Worm (Caenorhabditis elegans) whole organism, young adult: ENCODE results near the gene F56C3.8.

Experiments
- B0019.2 ChIP-seq: fragments of 200-800 bp; sonication (Bioruptor generic); conservative IDR thresholded peaks from 2 replicates; pipeline ENCODE4 v1.3.6; 2022; ENCODE audit warnings: missing genetic modification reagents, missing genetic modification characterization, missing compliant biosample characterization
- B0035.1 ChIP-seq: sonication (generic microtip); optimal IDR thresholded peaks from 2 replicates; lab custom pipeline; 2016; ENCODE audit warnings: missing genetic modification characterization, mild to moderate bottlenecking, missing compliant biosample characterization, missing genotype, missing genetic modification reagents
- B0261.1 ChIP-seq: sonication (generic microtip); optimal IDR thresholded peaks from 2 replicates; lab custom pipeline; 2016; ENCODE audit warnings: mild to moderate bottlenecking, missing genetic modification characterization, moderate library complexity, missing compliant biosample characterization
- C17E4.6 ChIP-seq: fragments of 200-800 bp; sonication (Bioruptor generic); IDR thresholded peaks from 2 replicates; pipeline ENCODE4 v1.3.6; 2022; ENCODE audit warnings: missing genetic modification reagents, missing genetic modification characterization, missing compliant biosample characterization
- D2030.7 ChIP-seq: fragments of 200-800 bp; sonication (Bioruptor generic); IDR thresholded peaks from 2 replicates; pipeline ENCODE4 v1.3.6; 2022; ENCODE audit warnings: missing genetic modification reagents, missing genetic modification characterization, missing compliant biosample characterization
- F23B12.7 ChIP-seq: sonication (generic microtip); optimal IDR thresholded peaks from 2 replicates; lab custom pipeline; 2017; ENCODE audit warnings: missing genetic modification characterization, mild to moderate bottlenecking, missing compliant biosample characterization, antibody characterized with exemption, moderate library complexity; ENCODE audit not compliant: insufficient read depth
- F37B4.10 ChIP-seq: fragments of 200-800 bp; sonication (Bioruptor generic); IDR thresholded peaks from 2 replicates; pipeline ENCODE4 v1.3.6; 2022; ENCODE audit warnings: missing genetic modification characterization, missing compliant biosample characterization
- F39B2.1 ChIP-seq: fragments of 200-800 bp; sonication (Bioruptor generic); IDR thresholded peaks from 2 replicates; pipeline ENCODE4 v1.3.6; 2022; ENCODE audit warnings: missing genetic modification reagents, missing genetic modification characterization, missing compliant biosample characterization
- F49E8.2 ChIP-seq: sonication (generic microtip); optimal IDR thresholded peaks from 3 replicates; lab custom pipeline; 2017; ENCODE audit warnings: missing genetic modification characterization, mild to moderate bottlenecking, missing compliant biosample characterization, antibody characterized with exemption, moderate library complexity; ENCODE audit not compliant: insufficient read depth
- K12H6.12 ChIP-seq: fragments of 200-800 bp; sonication (Bioruptor generic); optimal IDR thresholded peaks from 2 replicates; lab custom pipeline; 2018; ENCODE audit warnings: mild to moderate bottlenecking, missing genetic modification characterization, missing compliant biosample characterization
- T07F8.4 ChIP-seq: sonication (generic microtip); optimal IDR thresholded peaks from 2 replicates; lab custom pipeline; 2016; ENCODE audit warnings: mild to moderate bottlenecking, missing genetic modification characterization, moderate library complexity, missing compliant biosample characterization
- Y53G8AR.9 ChIP-seq: fragments of 200-800 bp; sonication (Bioruptor generic); conservative IDR thresholded peaks from 2 replicates; pipeline ENCODE4 v1.3.6; 2022; ENCODE audit warnings: missing genetic modification reagents, missing genetic modification characterization, missing compliant biosample characterization
- Y79H2A.3 ChIP-seq: fragments of 200-800 bp; sonication (Bioruptor generic); conservative IDR thresholded peaks from 2 replicates; pipeline ENCODE4 v1.3.6; 2022; ENCODE audit warnings: missing genetic modification reagents, missing genetic modification characterization, missing compliant biosample characterization
- Y95B8A.8 ChIP-seq: fragments of 200-800 bp; sonication (Bioruptor generic); IDR thresholded peaks from 2 replicates; pipeline ENCODE4 v1.3.6; 2022; ENCODE audit warnings: missing genetic modification reagents, missing genetic modification characterization, missing compliant biosample characterization
- ZK185.1 ChIP-seq: sonication (generic microtip); optimal IDR thresholded peaks from 2 replicates; lab custom pipeline; 2016; ENCODE audit warnings: mild to moderate bottlenecking, missing genetic modification characterization, missing compliant biosample characterization; ENCODE audit not compliant: poor library complexity, severe bottlenecking
- akir-1 ChIP-seq: fragments of 200-800 bp; sonication (Bioruptor generic); optimal IDR thresholded peaks from 2 replicates; lab custom pipeline; 2018; ENCODE audit warnings: mild to moderate bottlenecking, missing genetic modification characterization, moderate library complexity, missing compliant biosample characterization
- atf-7 ChIP-seq: sonication (generic microtip); optimal IDR thresholded peaks from 2 replicates; lab custom pipeline; 2017; ENCODE audit warnings: mild to moderate bottlenecking, missing genetic modification characterization, missing compliant biosample characterization
- attf-3 ChIP-seq: fragments of 200-800 bp; sonication (Bioruptor generic); conservative IDR thresholded peaks from 2 replicates; pipeline ENCODE4 v1.3.6; 2022; ENCODE audit warnings: missing genetic modification reagents, missing genetic modification characterization, missing compliant biosample characterization
- attf-5 ChIP-seq: fragments of 200-800 bp; sonication (Bioruptor generic); optimal IDR thresholded peaks from 2 replicates; lab custom pipeline; 2018; ENCODE audit warnings: mild to moderate bottlenecking, missing genetic modification characterization, missing compliant biosample characterization
- bed-1 ChIP-seq: fragments of 200-800 bp; sonication (Bioruptor generic); IDR thresholded peaks from 2 replicates; pipeline ENCODE4 v1.3.6; 2022; ENCODE audit warnings: missing genetic modification reagents, missing genetic modification characterization, missing compliant biosample characterization
- cebp-1 ChIP-seq, 2 experiments: fragments of 200-800 bp in 1 of 2; sonication (Bioruptor generic) in 1 of 2; sonication (generic microtip) in 1 of 2; IDR thresholded peaks in 1 of 2; optimal IDR thresholded peaks in 1 of 2; 2 replicates each; pipeline versions ENCODE4 v1.3.6 to Lab custom; 2017 to 2022; ENCODE audit warnings: missing compliant biosample characterization in 2 of 2, missing genetic modification characterization in 2 of 2, mild to moderate bottlenecking in 1 of 2, missing genetic modification reagents in 1 of 2, moderate library complexity in 1 of 2
- efl-1 ChIP-seq: fragments of 150-350 bp; optimal IDR thresholded peaks from 2 replicates; lab custom pipeline; 2014; ENCODE audit warnings: missing biosample characterization, missing genetic modification reagents, missing genetic modification characterization
- egrh-3 ChIP-seq: fragments of 200-800 bp; sonication (Bioruptor generic); IDR thresholded peaks from 2 replicates; pipeline ENCODE4 v1.3.6; 2022; ENCODE audit warnings: missing genetic modification reagents, missing genetic modification characterization, missing compliant biosample characterization
- ets-4 ChIP-seq: fragments of 200-800 bp; sonication (Bioruptor generic); optimal IDR thresholded peaks from 2 replicates; lab custom pipeline; 2018; ENCODE audit warnings: mild to moderate bottlenecking, missing genetic modification characterization, missing compliant biosample characterization
- fkh-3 ChIP-seq: sonication (generic microtip); optimal IDR thresholded peaks from 2 replicates; lab custom pipeline; 2016; ENCODE audit warnings: mild to moderate bottlenecking, missing genetic modification characterization, missing compliant biosample characterization
- him-1 ChIP-seq: sonication (generic microtip); optimal IDR thresholded peaks from 2 replicates; lab custom pipeline; 2016; ENCODE audit warnings: missing genotype, missing genetic modification reagents, missing genetic modification characterization, missing compliant biosample characterization
- hmg-1.2 ChIP-seq: fragments of 200-800 bp; sonication (Bioruptor generic); IDR thresholded peaks from 2 replicates; pipeline ENCODE4 v1.3.6; 2022; ENCODE audit warnings: missing genetic modification reagents, missing genetic modification characterization, missing compliant biosample characterization
- let-526 ChIP-seq: fragments of 200-800 bp; sonication (Bioruptor generic); IDR thresholded peaks from 2 replicates; pipeline ENCODE4 v1.3.6; 2022; ENCODE audit warnings: missing genetic modification reagents, missing genetic modification characterization, missing compliant biosample characterization
- lin-26 ChIP-seq: fragments of 200-800 bp; sonication (Bioruptor generic); IDR thresholded peaks from 2 replicates; pipeline ENCODE4 v1.3.6; 2022; ENCODE audit warnings: missing genetic modification reagents, missing genetic modification characterization, missing compliant biosample characterization
- lin-35 ChIP-seq, 3 experiments: fragments of 150-350 bp in 2 of 3; sonication (generic microtip) in 1 of 3; optimal IDR thresholded peaks; 2 replicates each; lab custom pipeline; 2014 to 2018; ENCODE audit warnings: missing biosample characterization in 3 of 3, missing genetic modification characterization in 3 of 3, missing genetic modification reagents in 3 of 3
- lin-40 ChIP-seq: sonication (generic microtip); optimal IDR thresholded peaks from 2 replicates; lab custom pipeline; 2016; ENCODE audit warnings: missing genetic modification characterization, mild to moderate bottlenecking, missing compliant biosample characterization, missing genotype, missing genetic modification reagents
- madf-6 ChIP-seq: fragments of 200-800 bp; sonication (Bioruptor generic); IDR thresholded peaks from 2 replicates; pipeline ENCODE4 v1.3.6; 2022; ENCODE audit warnings: missing genetic modification reagents, missing genetic modification characterization, missing compliant biosample characterization
- madf-8 ChIP-seq: fragments of 200-800 bp; sonication (Bioruptor generic); conservative IDR thresholded peaks from 2 replicates; pipeline ENCODE4 v1.3.6; 2022; ENCODE audit warnings: missing genetic modification reagents, missing genetic modification characterization, missing compliant biosample characterization
- mel-28 ChIP-seq: sonication (generic microtip); optimal IDR thresholded peaks from 2 replicates; lab custom pipeline; 2016; ENCODE audit warnings: borderline replicate concordance, mild to moderate bottlenecking, missing genetic modification characterization, missing compliant biosample characterization
- mxl-1 ChIP-seq: sonication (generic microtip); optimal IDR thresholded peaks from 2 replicates; lab custom pipeline; 2016; ENCODE audit warnings: missing genetic modification characterization, missing compliant biosample characterization
- nfya-2 ChIP-seq: fragments of 200-800 bp; sonication (Bioruptor generic); IDR thresholded peaks from 2 replicates; pipeline ENCODE4 v1.3.6; 2022; ENCODE audit warnings: missing genetic modification reagents, missing genetic modification characterization, missing compliant biosample characterization
- nfyb-1 ChIP-seq: fragments of 200-800 bp; sonication (Bioruptor generic); IDR thresholded peaks from 2 replicates; pipeline ENCODE4 v1.3.6; 2022; ENCODE audit warnings: missing genetic modification reagents, missing genetic modification characterization, missing compliant biosample characterization
- nhr-27 ChIP-seq: fragments of 200-800 bp; sonication (Bioruptor generic); optimal IDR thresholded peaks from 2 replicates; lab custom pipeline; 2018; ENCODE audit warnings: mild to moderate bottlenecking, missing genetic modification characterization, moderate library complexity, missing compliant biosample characterization
- nhr-80 ChIP-seq: sonication (generic microtip); optimal IDR thresholded peaks from 2 replicates; lab custom pipeline; 2016; ENCODE audit warnings: missing genetic modification characterization, missing compliant biosample characterization
- nhr-90 ChIP-seq: sonication (generic microtip); optimal IDR thresholded peaks from 2 replicates; lab custom pipeline; 2016; ENCODE audit warnings: missing genotype, mild to moderate bottlenecking, missing genetic modification characterization, missing compliant biosample characterization
- rec-8 ChIP-seq, 2 experiments: sonication (generic microtip); optimal IDR thresholded peaks; 2 replicates each; lab custom pipeline; 2016; ENCODE audit warnings: mild to moderate bottlenecking in 2 of 2, missing genetic modification characterization in 2 of 2, missing genetic modification reagents in 2 of 2, missing genotype in 2 of 2, missing biosample characterization in 1 of 2, missing compliant biosample characterization in 1 of 2, moderate library complexity in 1 of 2
- snpc-3.4 ChIP-seq: sonication (generic microtip); optimal IDR thresholded peaks from 2 replicates; lab custom pipeline; 2017; ENCODE audit warnings: missing genetic modification characterization, mild to moderate bottlenecking, missing compliant biosample characterization, antibody characterized with exemption, moderate library complexity, missing genotype, missing genetic modification reagents
- sptf-2 ChIP-seq: fragments of 200-800 bp; sonication (Bioruptor generic); optimal IDR thresholded peaks from 2 replicates; lab custom pipeline; 2018; ENCODE audit warnings: mild to moderate bottlenecking, missing genetic modification characterization, missing compliant biosample characterization
- tlf-1 ChIP-seq: fragments of 200-800 bp; sonication (Bioruptor generic); optimal IDR thresholded peaks from 2 replicates; lab custom pipeline; 2018; ENCODE audit warnings: mild to moderate bottlenecking, missing genetic modification characterization, missing compliant biosample characterization
- zim-3 ChIP-seq: sonication (generic microtip); optimal IDR thresholded peaks from 2 replicates; lab custom pipeline; 2017; ENCODE audit warnings: mild to moderate bottlenecking, missing genetic modification characterization, moderate library complexity, missing compliant biosample characterization
- ztf-18 ChIP-seq: sonication (generic microtip); optimal IDR thresholded peaks from 2 replicates; lab custom pipeline; 2016; ENCODE audit warnings: missing genotype, mild to moderate bottlenecking, missing genetic modification characterization, missing compliant biosample characterization
- ztf-26 ChIP-seq: sonication (generic microtip); optimal IDR thresholded peaks from 2 replicates; lab custom pipeline; 2017; ENCODE audit warnings: missing genetic modification characterization, missing compliant biosample characterization

F56C3.8 gene

DNA sequence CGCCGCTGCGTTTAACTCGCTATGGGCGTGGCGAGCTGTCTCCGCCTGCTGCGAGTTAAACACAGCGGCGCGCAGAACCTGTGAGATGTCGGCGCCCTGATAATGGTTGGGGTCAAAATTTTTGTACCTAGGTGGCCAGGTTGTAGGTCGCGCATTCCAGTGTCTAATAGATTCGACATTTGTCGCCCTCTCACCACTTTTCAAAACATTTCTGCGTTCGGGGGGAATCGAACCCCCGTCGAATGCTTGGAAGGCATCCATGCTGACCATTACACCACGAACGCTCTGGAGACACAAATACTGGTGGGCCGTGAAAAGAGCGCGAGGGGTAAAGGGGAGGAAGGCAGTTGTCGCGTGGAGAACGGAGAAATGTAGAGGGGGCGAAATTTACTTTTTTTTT lies 5.0 kb downstream of the F56C3.8 start:
- TF ChIP-seq mxl-1 (tag; lab: Kevin White, UChicago) = peak; percentile 67
- TF ChIP-seq let-526 (GFP tag; lab: Robert Waterston, UW) = no peak
- TF ChIP-seq him-1 (tag; lab: Kevin White, UChicago) = peak; percentile 68
- peak; percentile 78 for TF ChIP-seq Y53G8AR.9 (GFP tag; lab: Robert Waterston, UW)
- TF ChIP-seq attf-3 = no peak
- 0 out of 2 replicates have a peak, but pooled peaks have one; percentile 35 for TF ChIP-seq cebp-1 (GFP tag; IDR thresholded peaks at IDR 0.05; lab: Robert Waterston, UW)
- TF ChIP-seq cebp-1 (tag; optimal IDR thresholded peaks at IDR 0.05; lab: Kevin White, UChicago) = peak; percentile 78
- TF ChIP-seq nfya-2 (GFP tag; lab: Robert Waterston, UW) = no peak
- peak; percentile 47 for TF ChIP-seq T07F8.4 (tag; lab: Kevin White, UChicago)
- TF ChIP-seq ZK185.1 (tag; lab: Kevin White, UChicago) = peak; percentile 77
- peak; percentile 23 for TF ChIP-seq F23B12.7
- TF ChIP-seq B0035.1 = peak; percentile 79
- TF ChIP-seq madf-6 = peak; percentile 51; the same call in 1 of the 2 replicates
- TF ChIP-seq ztf-26 (tag; lab: Kevin White, UChicago) = peak; percentile 68
- no peak for TF ChIP-seq F49E8.2
- 0 out of 2 replicates have a peak, but pooled peaks have one; percentile 57 for TF ChIP-seq bed-1 (GFP tag; lab: Robert Waterston, UW)
- peak; percentile 38 to 73 for TF ChIP-seq rec-8 (tag; optimal IDR thresholded peaks at IDR 0.05; lab: Kevin White, UChicago)
- TF ChIP-seq ets-4 (GFP tag; lab: Kevin White, UChicago) = peak; percentile 85
- TF ChIP-seq nhr-27 (tag; lab: Kevin White, UChicago) = peak; percentile 51
- TF ChIP-seq snpc-3.4 (tag; lab: Kevin White, UChicago) = peak; percentile 18
- TF ChIP-seq Y95B8A.8 (GFP tag; lab: Robert Waterston, UW) = peak; percentile 52; the same call in 1 of the 2 replicates
- 0 out of 2 replicates have a peak, but pooled peaks have one; percentile 34 for TF ChIP-seq C17E4.6 (GFP tag; lab: Robert Waterston, UW)
- no peak for TF ChIP-seq mel-28
- TF ChIP-seq zim-3 (tag; lab: Kevin White, UChicago) = peak; percentile 75
- peak; percentile 75 for TF ChIP-seq atf-7 (tag; lab: Kevin White, UChicago)
- peak; percentile 43 for TF ChIP-seq nhr-80 (tag; lab: Kevin White, UChicago)
- no peak for TF ChIP-seq F39B2.1 (GFP tag; lab: Robert Waterston, UW)
- peak; percentile 88 for TF ChIP-seq nhr-90 (tag; lab: Kevin White, UChicago)
- peak in 1 of 3 experiments; percentile 64 for TF ChIP-seq lin-35 (GFP tag; optimal IDR thresholded peaks at IDR 0.05; lab: Kevin White, UChicago)
- TF ChIP-seq lin-40 (tag; lab: Kevin White, UChicago) = peak; percentile 81
- TF ChIP-seq tlf-1 (GFP tag; lab: Kevin White, UChicago) = peak; percentile 44
- peak; percentile 94 for TF ChIP-seq B0261.1 (tag; lab: Kevin White, UChicago)
- TF ChIP-seq attf-5 (GFP tag; lab: Kevin White, UChicago) = peak; percentile 53
- no peak for TF ChIP-seq madf-8
- peak; percentile 92 for TF ChIP-seq nfyb-1 (GFP tag; lab: Robert Waterston, UW)
- peak; percentile 50 for TF ChIP-seq fkh-3 (tag; lab: Kevin White, UChicago)
- TF ChIP-seq Y79H2A.3 (GFP tag; lab: Robert Waterston, UW) = no peak
- TF ChIP-seq ztf-18 (tag; lab: Kevin White, UChicago) = peak; percentile 61
- peak; percentile 71 for TF ChIP-seq sptf-2 (GFP tag; lab: Kevin White, UChicago)
- TF ChIP-seq B0019.2 = no peak; the same call in 1 of the 2 replicates
- no peak for TF ChIP-seq F37B4.10
- peak; percentile 46 for TF ChIP-seq K12H6.12 (tag; lab: Kevin White, UChicago)
- TF ChIP-seq lin-26 = peak; percentile 83
- peak; percentile 29 for TF ChIP-seq akir-1 (GFP tag; lab: Kevin White, UChicago)
- peak; percentile 61 for TF ChIP-seq D2030.7 (GFP tag; lab: Robert Waterston, UW)
- no peak for TF ChIP-seq efl-1
- TF ChIP-seq hmg-1.2 (GFP tag; lab: Robert Waterston, UW) = peak; percentile 79
- no peak; the same call in 1 of the 2 replicates for TF ChIP-seq egrh-3
